Worm (Caenorhabditis elegans): ENCODE data around the gene fbxc-12.

DNA sequence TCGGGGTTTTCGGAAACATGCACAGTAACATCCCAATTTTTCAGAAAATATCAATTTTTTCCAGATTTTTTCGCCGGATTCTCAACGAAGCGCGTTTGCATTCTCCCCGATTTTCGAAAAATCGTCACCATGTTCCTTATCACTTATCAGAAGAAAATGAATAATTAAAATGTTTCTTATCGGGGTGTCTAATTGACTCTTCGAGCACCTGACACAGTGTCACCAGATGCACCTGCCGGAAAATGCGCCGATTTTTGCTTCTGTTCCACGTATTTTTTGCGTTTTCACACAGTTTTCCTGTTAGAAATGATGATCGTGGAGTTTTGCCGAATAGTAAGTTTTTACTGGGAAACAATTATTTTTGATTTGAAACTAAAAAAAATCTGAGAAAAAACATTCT lies 49.6 kb upstream of the fbxc-12 start:
- TF ChIP-seq cog-1 (tag; optimal IDR thresholded peaks at IDR 0.05) = no peak
- TF ChIP-seq ztf-23 (GFP tag; IDR thresholded peaks at IDR 0.05) = no peak
- TF ChIP-seq T22C8.4 (GFP tag; IDR thresholded peaks at IDR 0.05) = no peak
